Worm (Caenorhabditis elegans) whole organism, L4/young adult: ENCODE results near the gene clec-261.
"Not testable (repeated sequence)": the region's sequence is repeated elsewhere in the genome, so short reads cannot be mapped to it uniquely, and the experiment has no call there.

ENCODE experiments used
- W03F9.2 ChIP-seq: fragments of 150-350 bp; optimal IDR thresholded peaks from 2 replicates; lab custom pipeline; 2014; ENCODE audit warnings: missing biosample characterization, missing genetic modification characterization
- dao-5 ChIP-seq: sonication (generic microtip); optimal IDR thresholded peaks from 2 replicates; lab custom pipeline; 2016; ENCODE audit warnings: missing genotype, missing genetic modification characterization, moderate library complexity, missing compliant biosample characterization
- him-1 ChIP-seq: sonication (generic microtip); optimal IDR thresholded peaks from 2 replicates; lab custom pipeline; 2016; ENCODE audit warnings: missing genotype, missing genetic modification reagents, missing genetic modification characterization, missing compliant biosample characterization

clec-261 gene

DNA sequence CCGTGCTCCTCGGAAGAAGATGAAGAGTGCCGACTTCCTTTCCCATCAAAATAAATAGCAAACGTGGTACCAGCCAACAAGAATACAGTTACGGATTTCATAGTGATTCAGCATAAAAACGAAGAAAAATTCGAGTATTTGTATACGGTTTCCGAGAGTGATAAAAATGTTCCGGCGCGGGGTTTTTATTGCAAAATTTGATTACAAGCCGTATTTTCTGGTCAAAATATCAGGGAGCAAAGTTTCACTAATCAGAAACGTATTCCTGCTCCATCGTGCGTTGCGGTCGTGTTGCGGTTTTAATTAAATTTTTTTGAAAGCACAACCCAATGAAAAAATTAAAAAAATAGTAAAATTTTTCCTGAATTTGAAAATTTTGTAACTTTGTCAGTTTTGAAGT lies at the start of gene clec-261:
TSS of gene clec-261 (minus strand) at position 101 of the 400 bp plus-strand sequence.
- no peak for TF ChIP-seq W03F9.2 (tag; lab: Kevin White, UChicago)
- TF ChIP-seq dao-5 (tag; lab: Kevin White, UChicago): no peak
- no peak for TF ChIP-seq him-1 (tag; lab: Kevin White, UChicago)

DNA sequence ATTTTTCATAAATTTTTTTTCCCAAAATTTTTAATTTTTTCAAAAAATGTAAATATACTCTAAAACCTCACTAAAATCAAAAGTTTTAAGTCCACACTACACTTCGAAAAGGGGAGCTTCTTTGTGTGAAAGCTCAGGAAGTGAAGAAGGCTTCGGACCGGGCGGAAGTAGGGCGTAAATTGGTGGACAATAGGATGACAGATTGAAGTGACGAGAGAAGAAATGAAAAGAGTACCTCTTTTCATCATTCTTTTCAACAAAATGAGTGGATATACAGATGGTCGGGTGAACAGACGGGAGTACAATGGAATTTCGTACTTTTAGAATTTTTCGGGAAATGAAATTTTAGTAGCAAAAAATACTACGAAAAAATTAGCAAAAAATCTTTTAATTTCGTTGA lies 44.6 kb upstream of the clec-261 start:
- TF ChIP-seq W03F9.2 (tag; lab: Kevin White, UChicago): no peak
- TF ChIP-seq him-1 (tag; lab: Kevin White, UChicago): no peak
- TF ChIP-seq dao-5 (tag; lab: Kevin White, UChicago): no peak

DNA sequence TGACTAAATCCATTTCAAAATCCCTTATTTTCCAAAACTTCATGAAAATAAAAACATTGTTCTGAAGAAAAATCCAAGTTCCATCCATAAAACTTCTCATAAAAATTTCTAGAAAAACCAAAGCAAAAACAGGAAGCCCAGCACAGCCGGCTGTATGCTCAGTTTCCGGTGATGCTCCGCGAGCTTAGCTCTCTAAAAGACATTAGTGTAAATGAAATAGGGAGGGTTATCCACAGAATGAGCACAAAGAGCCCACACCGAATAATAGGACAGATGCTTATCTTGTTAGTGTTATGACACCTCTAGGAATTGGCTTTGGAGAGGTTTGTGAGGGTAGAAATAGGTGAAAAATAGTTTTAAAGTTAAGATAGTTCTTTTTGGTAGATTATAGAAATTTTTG lies 43.7 kb upstream of the clec-261 start:
- TF ChIP-seq dao-5 (tag; lab: Kevin White, UChicago): no peak
- no peak for TF ChIP-seq him-1 (tag; lab: Kevin White, UChicago)
- TF ChIP-seq W03F9.2 (tag; lab: Kevin White, UChicago): no peak

DNA sequence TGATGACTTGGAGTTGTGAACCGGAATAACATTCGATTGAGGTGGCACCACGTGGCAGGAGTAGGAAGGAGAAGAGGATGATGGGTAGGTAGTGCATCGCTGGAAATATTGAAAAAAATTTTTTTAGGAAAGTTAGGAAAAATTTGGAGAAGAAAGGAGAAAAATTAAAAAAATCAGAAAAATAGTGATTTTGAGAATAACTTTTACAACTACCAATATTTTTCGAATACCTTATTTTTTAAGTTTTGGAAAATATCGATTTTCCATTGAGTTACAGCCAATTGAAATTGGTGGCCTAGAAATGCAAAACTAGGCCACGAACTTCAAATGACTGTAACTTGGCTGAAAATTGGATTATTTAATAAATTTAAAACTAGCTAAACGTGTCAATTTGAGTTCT lies 41.0 kb upstream of the clec-261 start, which contains the start of gene Y38H6A.5:
TSS of gene Y38H6A.5 (minus strand) at position 101 of the 400 bp plus-strand sequence.
- TF ChIP-seq him-1 (tag; lab: Kevin White, UChicago) (no peak), dao-5 (tag; lab: Kevin White, UChicago) (no peak), W03F9.2 (tag; lab: Kevin White, UChicago) (no peak)

DNA sequence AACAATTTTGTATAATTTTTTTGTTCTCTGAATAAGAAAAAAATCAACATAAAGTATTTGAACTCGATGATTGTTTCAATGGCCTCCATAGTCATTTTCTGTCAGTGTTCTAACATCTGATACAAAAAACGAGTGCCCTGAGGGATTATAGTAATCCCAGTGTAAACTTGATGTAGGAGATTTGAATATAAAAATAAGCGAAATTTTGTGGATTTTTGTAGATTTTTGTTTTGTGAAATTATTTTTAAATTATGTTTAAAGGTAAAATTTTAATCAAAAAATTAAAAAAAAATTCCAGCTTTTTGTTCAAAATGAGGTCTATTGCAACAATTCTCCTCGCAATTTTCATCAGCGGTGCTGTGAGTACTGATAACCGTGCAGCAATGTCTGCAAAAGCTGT lies 31.1 kb upstream of the clec-261 start, which contains the start of gene Y38H6A.1:
TSS of gene Y38H6A.1 (plus strand) at position 301 of the 400 bp plus-strand sequence.
- no peak for TF ChIP-seq dao-5 (tag; lab: Kevin White, UChicago)
- no peak for TF ChIP-seq him-1 (tag; lab: Kevin White, UChicago)

DNA sequence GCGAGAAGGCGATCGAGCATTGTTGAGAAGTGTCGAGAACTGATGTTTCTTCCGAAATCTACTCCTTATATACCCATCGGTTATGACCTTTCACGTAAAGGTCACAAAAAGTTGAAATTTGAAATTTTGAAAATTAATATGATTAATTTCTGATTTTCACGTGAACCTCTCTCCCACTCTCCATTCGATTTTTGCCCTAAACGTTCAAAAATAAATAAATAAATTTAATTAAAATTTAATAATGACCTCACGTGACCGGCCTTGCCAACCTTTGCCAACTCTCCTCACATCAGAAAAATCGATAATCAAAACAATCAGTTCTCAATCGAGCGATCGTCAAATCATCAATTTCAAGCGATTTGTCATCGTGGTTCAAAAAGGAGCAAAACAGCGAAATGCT lies 23.2 kb upstream of the clec-261 start, which contains the start of gene Y113G7C.1:
TSS of gene Y113G7C.1 (plus strand) at position 301 of the 400 bp plus-strand sequence.
- TF ChIP-seq W03F9.2 (tag; lab: Kevin White, UChicago): no peak
- TF ChIP-seq dao-5 (tag; lab: Kevin White, UChicago): no peak
- TF ChIP-seq him-1 (tag; lab: Kevin White, UChicago): no peak

DNA sequence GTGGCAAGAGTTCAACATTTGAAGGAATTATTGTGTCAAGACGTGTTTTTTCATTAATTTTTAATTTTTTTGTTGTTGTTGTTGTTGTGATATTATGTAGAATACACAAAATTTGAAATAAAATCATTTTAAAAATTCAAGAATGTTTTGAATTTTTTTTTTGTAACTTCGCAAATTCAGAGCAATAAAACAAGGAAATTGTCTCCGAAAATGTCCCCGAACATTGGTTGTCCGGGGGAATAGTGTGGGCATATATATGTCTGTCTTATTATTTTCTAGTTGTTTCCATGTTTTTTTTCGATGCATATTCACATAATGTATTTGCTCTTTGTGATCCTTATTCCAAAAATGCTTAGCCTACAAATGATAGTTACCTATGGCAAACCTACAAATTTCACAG lies 17.2 kb upstream of the clec-261 start, which contains the start of gene clec-262:
TSS of gene clec-262 (plus strand) at position 301 of the 400 bp plus-strand sequence.
- TF ChIP-seq dao-5 (tag; lab: Kevin White, UChicago) (no peak), W03F9.2 (tag; lab: Kevin White, UChicago) (no peak), him-1 (tag; lab: Kevin White, UChicago) (no peak)

DNA sequence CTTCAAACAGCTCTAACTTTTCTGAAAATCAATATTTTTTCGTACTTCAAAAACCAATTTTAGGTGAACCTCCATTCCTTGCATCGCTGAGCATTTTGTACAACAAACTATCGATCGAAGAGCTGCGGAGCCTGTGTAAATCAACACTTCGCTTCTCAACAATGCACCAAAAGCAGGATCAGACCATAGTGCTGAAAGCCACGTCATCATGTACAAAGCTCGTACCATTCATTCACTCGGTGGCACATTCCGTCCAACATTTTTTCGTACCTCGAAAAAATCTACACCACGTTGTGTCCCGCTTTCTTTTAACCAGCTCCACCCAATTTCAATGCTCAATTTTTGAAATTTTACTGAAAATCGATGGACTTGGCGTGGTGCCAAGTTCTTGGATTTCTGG lies 16.3 kb upstream of the clec-261 start, which contains the start of gene ZC15.10:
TSS of gene ZC15.10 (plus strand) at position 162 of the 400 bp plus-strand sequence.
- no peak for TF ChIP-seq him-1 (tag; lab: Kevin White, UChicago)
- no peak for TF ChIP-seq dao-5 (tag; lab: Kevin White, UChicago)
- no peak for TF ChIP-seq W03F9.2 (tag; lab: Kevin White, UChicago)

DNA sequence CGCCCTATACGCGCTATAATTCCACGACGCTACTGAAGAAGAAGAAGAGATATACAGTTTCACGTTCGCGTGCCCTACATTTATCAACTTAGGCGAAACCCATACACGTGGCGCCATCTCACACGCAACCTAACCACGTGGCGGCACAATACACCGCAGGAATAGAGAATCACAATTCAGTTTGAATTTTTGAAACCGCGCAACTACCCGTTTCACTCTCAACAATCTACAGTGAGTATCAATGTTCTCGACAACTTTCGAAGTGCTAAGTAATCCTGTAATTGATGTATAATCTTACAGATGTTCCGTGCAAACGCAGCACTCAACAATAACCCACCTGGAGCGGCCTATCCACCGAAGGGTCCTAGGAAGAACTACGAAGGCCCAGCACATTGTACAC lies 11.5 kb upstream of the clec-261 start, which contains the start of gene ZC15.1:
TSS of gene ZC15.1 (plus strand) at position 301 of the 400 bp plus-strand sequence.
- TF ChIP-seq him-1 (tag; lab: Kevin White, UChicago) (no peak), dao-5 (tag; lab: Kevin White, UChicago) (no peak), W03F9.2 (tag; lab: Kevin White, UChicago) (no peak)

DNA sequence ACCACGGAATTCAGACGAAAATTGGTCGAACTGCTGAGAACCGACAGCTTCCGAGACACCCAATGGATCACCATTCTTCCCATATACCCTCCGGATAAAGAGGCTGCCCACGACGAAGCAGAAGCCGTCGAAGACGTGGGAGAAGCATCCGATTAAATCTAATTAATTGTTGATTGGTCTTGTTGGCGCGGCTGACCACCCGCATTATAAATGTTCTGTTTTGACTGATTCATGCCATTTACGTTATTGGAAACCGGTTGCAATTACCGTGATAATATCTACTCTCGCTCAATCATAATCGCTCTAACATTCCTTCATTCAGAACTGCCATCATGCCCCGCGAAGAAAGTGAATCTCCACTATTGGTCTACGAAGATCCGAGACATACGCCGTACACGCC lies 9.0 kb upstream of the clec-261 start, which contains the start of gene ZC15.3:
TSS of gene ZC15.3 (plus strand) at position 301 of the 400 bp plus-strand sequence.
- not testable (repeated sequence) for TF ChIP-seq W03F9.2, him-1, dao-5 (tag; lab: Kevin White, UChicago)

DNA sequence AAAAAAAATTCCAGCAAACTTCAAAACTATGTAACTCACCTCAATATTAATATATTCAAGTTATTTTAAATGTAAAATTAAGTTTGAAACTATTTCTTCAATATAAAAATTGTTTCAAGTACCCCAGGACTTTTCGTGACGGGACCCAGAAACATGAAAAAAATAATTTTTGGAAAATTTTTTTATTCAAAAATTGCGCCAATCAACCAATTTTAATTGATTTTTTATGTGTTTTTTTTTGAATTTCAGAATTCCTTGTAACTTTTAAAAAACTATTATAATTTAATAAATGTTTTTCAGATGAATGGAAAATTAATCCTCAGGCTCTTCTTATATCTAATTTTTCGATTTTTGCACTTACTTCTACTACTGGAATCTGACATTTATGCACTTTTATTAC lies 3.4 kb upstream of the clec-261 start, which contains the start of gene ZC15.5:
TSS of gene ZC15.5 (plus strand) at position 301 of the 400 bp plus-strand sequence.
- TF ChIP-seq W03F9.2 (tag; lab: Kevin White, UChicago): no peak
- no peak for TF ChIP-seq dao-5 (tag; lab: Kevin White, UChicago)
- no peak for TF ChIP-seq him-1 (tag; lab: Kevin White, UChicago)

DNA sequence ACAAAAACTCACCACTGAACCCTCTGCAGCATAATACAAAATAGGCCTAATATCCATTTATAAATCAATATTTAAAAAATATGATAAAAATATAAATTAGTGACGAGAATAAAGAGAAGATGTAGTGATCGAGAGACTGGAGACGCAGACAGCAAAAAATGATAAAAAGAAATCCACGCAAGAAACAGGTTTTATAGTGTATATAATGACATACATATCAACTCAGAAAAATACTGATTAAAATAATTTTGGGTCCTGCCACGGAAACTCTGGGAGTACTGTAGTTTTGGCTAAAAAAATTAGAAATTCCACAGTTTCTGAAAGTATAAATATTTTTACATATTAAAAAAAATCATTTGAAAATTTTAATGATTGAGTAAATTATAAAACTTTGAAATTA lies 5.0 kb downstream of the clec-261 start, which contains the start of gene mlt-4:
TSS of gene mlt-4 (minus strand) at position 101 of the 400 bp plus-strand sequence.
- TF ChIP-seq dao-5 (tag; lab: Kevin White, UChicago) (no peak), W03F9.2 (tag; lab: Kevin White, UChicago) (no peak), him-1 (tag; lab: Kevin White, UChicago) (no peak)

DNA sequence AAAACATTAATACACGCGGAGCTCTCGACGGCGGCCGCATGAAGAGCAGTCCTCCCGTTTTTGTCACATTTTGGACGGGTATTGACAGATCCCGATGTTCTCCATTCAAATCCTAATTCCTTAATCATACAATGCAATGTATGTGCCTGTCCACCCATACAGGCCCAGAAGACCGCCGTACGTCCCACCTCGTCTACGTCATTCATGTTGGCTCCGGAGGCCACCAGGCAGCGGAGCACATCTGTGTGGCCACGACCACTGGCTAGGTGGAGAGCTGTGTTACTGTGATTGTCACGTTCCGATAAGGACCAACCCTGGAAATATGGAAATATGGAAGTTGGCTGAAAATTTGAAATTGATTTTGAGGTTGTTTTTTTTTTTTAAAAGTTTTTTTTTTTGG lies 11.5 kb downstream of the clec-261 start:
- TF ChIP-seq him-1 (tag; lab: Kevin White, UChicago) (no peak), dao-5 (tag; lab: Kevin White, UChicago) (no peak)

DNA sequence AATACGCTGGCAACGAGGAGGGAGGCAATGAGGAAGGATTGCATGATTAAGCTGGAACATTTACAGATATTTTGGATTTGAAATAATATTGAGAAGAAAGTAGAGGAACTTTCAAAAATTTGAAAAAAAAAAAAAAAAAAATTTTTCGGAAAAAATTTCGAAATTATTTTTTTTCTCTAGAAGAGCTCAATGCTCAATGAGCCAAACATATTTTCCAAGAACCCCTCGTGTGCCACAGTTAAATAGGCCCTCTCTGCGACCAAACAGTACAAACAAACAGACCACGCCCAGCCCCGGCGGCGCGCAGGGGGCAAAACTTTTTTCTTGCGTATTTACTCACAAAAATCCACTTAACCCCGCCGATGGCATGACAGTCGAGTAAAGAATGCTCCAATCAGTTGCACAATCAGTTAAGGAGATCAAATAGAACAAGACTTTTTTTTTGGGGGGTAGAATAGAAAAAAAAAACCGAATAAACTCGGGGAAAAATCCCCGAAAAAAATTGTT lies 14.4 kb downstream of the clec-261 start, which contains the start of gene pqn-94:
TSS of gene pqn-94 (minus strand) at position 51 of the 507 bp plus-strand sequence.
- no peak for TF ChIP-seq him-1 (tag; lab: Kevin White, UChicago)
- no peak for TF ChIP-seq W03F9.2 (tag; lab: Kevin White, UChicago)
- no peak for TF ChIP-seq dao-5 (tag; lab: Kevin White, UChicago)
